Worm (Caenorhabditis elegans) whole organism, L1 larva: ENCODE results near the gene pro-1.

Experiments used
- C04F5.9 ChIP-seq: sonication (generic microtip); optimal IDR thresholded peaks from 2 replicates; lab custom pipeline; 2016; ENCODE audit warnings: missing genetic modification characterization, missing compliant biosample characterization
- C16A3.4 ChIP-seq: fragments of 150-350 bp; optimal IDR thresholded peaks from 2 replicates; lab custom pipeline; 2014; ENCODE audit warnings: missing biosample characterization, missing genetic modification characterization
- C34B4.2 ChIP-seq: sonication (generic microtip); optimal IDR thresholded peaks from 2 replicates; lab custom pipeline; 2017; ENCODE audit warnings: mild to moderate bottlenecking, missing genetic modification characterization, missing compliant biosample characterization
- F16B12.6 ChIP-seq: fragments of 150-350 bp; optimal IDR thresholded peaks from 2 replicates; lab custom pipeline; 2014; ENCODE audit warnings: missing biosample characterization, missing genetic modification characterization
- Y116A8C.19 ChIP-seq: sonication (generic microtip); optimal IDR thresholded peaks from 2 replicates; lab custom pipeline; 2016; ENCODE audit warnings: missing compliant biosample characterization, missing genetic modification characterization, borderline replicate concordance
- aly-2 ChIP-seq: fragments of 150-350 bp; optimal IDR thresholded peaks from 2 replicates; lab custom pipeline; 2014; ENCODE audit warnings: missing biosample characterization, missing genetic modification characterization
- blmp-1 ChIP-seq: fragments of 150-350 bp; optimal IDR thresholded peaks from 2 replicates; lab custom pipeline; 2014; ENCODE audit warnings: missing biosample characterization, missing genetic modification characterization
- ceh-82 ChIP-seq, 3 experiments: fragments of 150-350 bp in 1 of 3; sonication (generic microtip) in 2 of 3; optimal IDR thresholded peaks; 2 replicates each; lab custom pipeline; 2014 to 2017; ENCODE audit warnings: missing biosample characterization in 3 of 3, missing genetic modification characterization in 3 of 3
- ceh-90 ChIP-seq: sonication (generic microtip); optimal IDR thresholded peaks from 2 replicates; lab custom pipeline; 2016; ENCODE audit warnings: missing genetic modification characterization, missing compliant biosample characterization
- dpl-1 ChIP-seq, 3 experiments: fragments of 150-350 bp in 2 of 3; sonication (generic microtip) in 1 of 3; optimal IDR thresholded peaks; 2 replicates each; lab custom pipeline; 2014 to 2017; ENCODE audit warnings: missing biosample characterization in 3 of 3, missing genetic modification characterization in 3 of 3, missing genetic modification reagents in 3 of 3
- efl-1 ChIP-seq, 4 experiments: fragments of 150-350 bp; optimal IDR thresholded peaks in 3 of 4; peaks in 1 of 4; 1 replicate in 1 of 4; 2 replicates in 3 of 4; lab custom pipeline; 2014; ENCODE audit warnings: missing biosample characterization in 2 of 4, missing genetic modification characterization in 2 of 4, missing genetic modification reagents in 2 of 4
- efl-3 ChIP-seq: fragments of 200-800 bp; sonication (Bioruptor generic); optimal IDR thresholded peaks from 2 replicates; lab custom pipeline; 2018; ENCODE audit warnings: mild to moderate bottlenecking, missing genetic modification characterization, missing compliant biosample characterization
- egl-13 ChIP-seq: sonication (generic microtip); optimal IDR thresholded peaks from 2 replicates; lab custom pipeline; 2016; ENCODE audit warnings: missing genotype, missing genetic modification reagents, missing genetic modification characterization, missing compliant biosample characterization
- elt-3 ChIP-seq, 6 experiments: fragments of 150-350 bp in 1 of 6; sonication (generic microtip); optimal IDR thresholded peaks; 2 replicates each; lab custom pipeline; 2017 to 2018; ENCODE audit warnings: missing biosample characterization in 6 of 6, missing genetic modification characterization in 6 of 6, inconsistent platforms in 1 of 6
- fkh-4 ChIP-seq: sonication (generic microtip); optimal IDR thresholded peaks from 2 replicates; lab custom pipeline; 2016; ENCODE audit warnings: missing compliant biosample characterization, missing genetic modification characterization, borderline replicate concordance
- fkh-8 ChIP-seq: sonication (generic microtip); optimal IDR thresholded peaks from 2 replicates; lab custom pipeline; 2016; ENCODE audit warnings: mild to moderate bottlenecking, missing genetic modification characterization, missing compliant biosample characterization
- fos-1 ChIP-seq: fragments of 150-350 bp; optimal IDR thresholded peaks from 2 replicates; lab custom pipeline; 2014; ENCODE audit warnings: missing biosample characterization, missing genetic modification characterization
- hlh-17 ChIP-seq: fragments of 200-800 bp; sonication (Bioruptor generic); optimal IDR thresholded peaks from 2 replicates; lab custom pipeline; 2018; ENCODE audit warnings: missing genetic modification characterization, mild to moderate bottlenecking, missing compliant biosample characterization, moderate library complexity, borderline replicate concordance
- hpl-2 ChIP-seq: fragments of 150-350 bp; optimal IDR thresholded peaks from 2 replicates; lab custom pipeline; 2014; ENCODE audit warnings: missing biosample characterization, missing genetic modification reagents, missing genetic modification characterization
- irx-1 ChIP-seq: sonication (generic microtip); optimal IDR thresholded peaks from 2 replicates; lab custom pipeline; 2016; ENCODE audit warnings: missing genetic modification characterization, missing compliant biosample characterization
- isw-1 ChIP-seq: fragments of 200-800 bp; sonication (Bioruptor generic); IDR thresholded peaks from 2 replicates; pipeline ENCODE4 v1.3.6; 2022; ENCODE audit warnings: missing genetic modification characterization, missing compliant biosample characterization
- lin-15B ChIP-seq: fragments of 150-350 bp; sonication (generic microtip); optimal IDR thresholded peaks from 3 replicates; lab custom pipeline; 2014; ENCODE audit warnings: missing biosample characterization, missing genetic modification characterization
- lin-35 ChIP-seq, 2 experiments: fragments of 150-350 bp; optimal IDR thresholded peaks; 2 replicates each; lab custom pipeline; 2014; ENCODE audit warnings: missing biosample characterization in 2 of 2, missing genetic modification characterization in 2 of 2, missing genetic modification reagents in 2 of 2
- lir-3 ChIP-seq: sonication (generic microtip); optimal IDR thresholded peaks from 2 replicates; lab custom pipeline; 2016; ENCODE audit warnings: mild to moderate bottlenecking, missing genetic modification characterization, moderate library complexity, missing compliant biosample characterization; ENCODE audit not compliant: poor library complexity
- lsy-2 ChIP-seq, 2 experiments: fragments of 150-350 bp; optimal IDR thresholded peaks; 2 replicates each; lab custom pipeline; 2014; ENCODE audit warnings: missing biosample characterization in 2 of 2, missing genetic modification characterization in 2 of 2
- mab-9 ChIP-seq: fragments of 200-800 bp; sonication (Bioruptor generic); IDR thresholded peaks from 2 replicates; pipeline ENCODE4 v1.3.6; 2022; ENCODE audit warnings: missing genetic modification reagents, missing genetic modification characterization, missing compliant biosample characterization
- mdl-1 ChIP-seq, 2 experiments: fragments of 150-350 bp; optimal IDR thresholded peaks; 2 replicates each; lab custom pipeline; 2014 to 2017; ENCODE audit warnings: missing biosample characterization in 2 of 2, missing genetic modification characterization in 2 of 2, inconsistent platforms in 1 of 2
- mef-2 ChIP-seq: fragments of 150-350 bp; optimal IDR thresholded peaks from 2 replicates; lab custom pipeline; 2014; ENCODE audit warnings: missing biosample characterization, missing genetic modification characterization
- mep-1 ChIP-seq: fragments of 150-350 bp; optimal IDR thresholded peaks from 2 replicates; lab custom pipeline; 2014; ENCODE audit warnings: missing biosample characterization, missing genetic modification characterization
- nhr-11 ChIP-seq: fragments of 150-350 bp; optimal IDR thresholded peaks from 2 replicates; lab custom pipeline; 2014; ENCODE audit warnings: missing biosample characterization, missing genetic modification characterization
- nhr-19 ChIP-seq: fragments of 200-800 bp; sonication (Bioruptor generic); conservative IDR thresholded peaks from 2 replicates; pipeline ENCODE4 v1.3.6; 2022; ENCODE audit warnings: missing genetic modification characterization, missing compliant biosample characterization
- nhr-20 ChIP-seq: sonication (generic microtip); optimal IDR thresholded peaks from 2 replicates; lab custom pipeline; 2016; ENCODE audit warnings: mild to moderate bottlenecking, missing genetic modification characterization, missing compliant biosample characterization
- nhr-77 ChIP-seq: fragments of 150-350 bp; optimal IDR thresholded peaks from 2 replicates; lab custom pipeline; 2014; ENCODE audit warnings: missing biosample characterization, missing genetic modification characterization
- nhr-84 ChIP-seq: sonication (generic microtip); optimal IDR thresholded peaks from 2 replicates; lab custom pipeline; 2017; ENCODE audit warnings: missing biosample characterization, missing genetic modification characterization
- pag-3 ChIP-seq: sonication (generic microtip); optimal IDR thresholded peaks from 2 replicates; lab custom pipeline; 2017; ENCODE audit warnings: missing genetic modification characterization, mild to moderate bottlenecking, missing compliant biosample characterization, antibody characterized with exemption, borderline replicate concordance; ENCODE audit not compliant: insufficient read depth
- pax-3 ChIP-seq: fragments of 200-800 bp; sonication (Bioruptor generic); optimal IDR thresholded peaks from 2 replicates; lab custom pipeline; 2018; ENCODE audit warnings: mild to moderate bottlenecking, missing genetic modification characterization, moderate library complexity, missing compliant biosample characterization
- pqm-1 ChIP-seq: sonication (generic microtip); optimal IDR thresholded peaks from 3 replicates; lab custom pipeline; 2017; ENCODE audit warnings: missing biosample characterization, missing genetic modification characterization
- rnt-1 ChIP-seq: sonication (generic microtip); optimal IDR thresholded peaks from 2 replicates; lab custom pipeline; 2016; ENCODE audit warnings: mild to moderate bottlenecking, missing genetic modification characterization, moderate library complexity, missing compliant biosample characterization
- skn-1 ChIP-seq: fragments of 150-350 bp; optimal IDR thresholded peaks from 2 replicates; lab custom pipeline; 2014; ENCODE audit warnings: missing biosample characterization, missing genetic modification characterization
- snu-23 ChIP-seq: sonication (generic microtip); optimal IDR thresholded peaks from 2 replicates; lab custom pipeline; 2016; ENCODE audit warnings: missing genetic modification characterization, missing compliant biosample characterization
- sox-4 ChIP-seq: sonication (generic microtip); optimal IDR thresholded peaks from 2 replicates; lab custom pipeline; 2016; ENCODE audit warnings: missing genetic modification characterization, missing compliant biosample characterization
- sup-37 ChIP-seq: fragments of 200-800 bp; sonication (Bioruptor generic); optimal IDR thresholded peaks from 2 replicates; lab custom pipeline; 2018; ENCODE audit warnings: mild to moderate bottlenecking, missing genetic modification characterization, missing compliant biosample characterization
- swsn-7 ChIP-seq: sonication (generic microtip); optimal IDR thresholded peaks from 2 replicates; lab custom pipeline; 2016; ENCODE audit warnings: missing genetic modification characterization, missing compliant biosample characterization
- tlp-1 ChIP-seq: fragments of 150-350 bp; optimal IDR thresholded peaks from 2 replicates; lab custom pipeline; 2014; ENCODE audit warnings: missing biosample characterization, missing genetic modification characterization
- unc-30 ChIP-seq: sonication (generic microtip); optimal IDR thresholded peaks from 2 replicates; lab custom pipeline; 2017; ENCODE audit warnings: missing biosample characterization, missing genetic modification characterization
- unc-98 ChIP-seq: fragments of 200-800 bp; sonication (Bioruptor generic); IDR thresholded peaks from 2 replicates; pipeline ENCODE4 v1.3.6; 2022; ENCODE audit warnings: missing genetic modification characterization, missing compliant biosample characterization
- vab-15 ChIP-seq: sonication (generic microtip); optimal IDR thresholded peaks from 2 replicates; lab custom pipeline; 2017; ENCODE audit warnings: missing genotype, mild to moderate bottlenecking, missing genetic modification characterization, missing compliant biosample characterization
- xbp-1 ChIP-seq: sonication (generic microtip); optimal IDR thresholded peaks from 2 replicates; lab custom pipeline; 2016; ENCODE audit warnings: missing genetic modification characterization, missing compliant biosample characterization
- ztf-11 ChIP-seq, 2 experiments: sonication (generic microtip); optimal IDR thresholded peaks; 2 replicates each; lab custom pipeline; 2016 to 2017; ENCODE audit warnings: missing genetic modification characterization in 2 of 2, missing biosample characterization in 1 of 2, missing compliant biosample characterization in 1 of 2
- ztf-4 ChIP-seq: fragments of 150-350 bp; optimal IDR thresholded peaks from 2 replicates; lab custom pipeline; 2014; ENCODE audit warnings: missing biosample characterization, missing genetic modification characterization

The pro-1 gene

ce11 chrII:10516375-10516774 lies 25.4 kb downstream of the pro-1 start (continued):
- no peak for TF ChIP-seq F16B12.6 (tag; lab: Kevin White, UChicago)
- TF ChIP-seq snu-23 (GFP tag; lab: Kevin White, UChicago), result peak; percentile 49
- TF ChIP-seq mab-9 (GFP tag; lab: Robert Waterston, UW), result no peak
- no peak for TF ChIP-seq skn-1 (tag; lab: Kevin White, UChicago)
- peak in 1 of 2 experiments; percentile 24 for TF ChIP-seq lin-35 (GFP tag; optimal IDR thresholded peaks at IDR 0.05; lab: Kevin White, UChicago)
- TF ChIP-seq Y116A8C.19, result no peak
- TF ChIP-seq mdl-1 (tag; optimal IDR thresholded peaks at IDR 0.05; lab: Kevin White, UChicago), result no peak
- TF ChIP-seq elt-3 (tag; optimal IDR thresholded peaks at IDR 0.05; lab: Kevin White, UChicago), result peak in 2 of 6 experiments; percentile 4 to 8
- no peak for TF ChIP-seq irx-1 (tag; lab: Kevin White, UChicago)
- TF ChIP-seq nhr-84 (tag; lab: Kevin White, UChicago), result no peak

DNA sequence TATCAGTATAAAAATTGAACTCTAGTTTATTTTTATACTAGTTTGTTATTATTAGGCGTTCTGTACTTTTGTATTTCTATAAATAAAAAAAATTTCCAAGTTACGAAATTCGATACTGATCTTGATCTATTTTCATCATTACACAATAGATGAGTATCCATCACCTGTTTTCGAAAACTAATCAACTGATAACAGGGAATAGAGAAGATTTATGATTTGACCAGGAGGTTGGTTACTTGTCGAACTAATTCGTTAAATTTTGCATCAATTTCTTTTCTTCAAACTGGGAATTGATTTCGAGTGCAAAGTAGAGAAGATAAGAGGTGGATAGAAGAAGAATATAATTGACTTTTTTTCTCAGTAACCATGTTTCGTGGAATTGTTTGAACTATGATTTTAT lies 26.4 kb downstream of the pro-1 start:
- TF ChIP-seq egl-13 (tag; lab: Kevin White, UChicago), result no peak
- TF ChIP-seq irx-1 (tag; lab: Kevin White, UChicago), result no peak
- peak; percentile 54 for TF ChIP-seq blmp-1
- TF ChIP-seq mab-9 (GFP tag; lab: Robert Waterston, UW), result no peak
- peak; percentile 41 for TF ChIP-seq nhr-20 (tag; lab: Kevin White, UChicago)
- TF ChIP-seq pqm-1 (tag; lab: Kevin White, UChicago), result no peak
- no peak for TF ChIP-seq rnt-1
- no peak for TF ChIP-seq ceh-82 (tag; optimal IDR thresholded peaks at IDR 0.05; lab: Kevin White, UChicago)
- TF ChIP-seq efl-3 (GFP tag; lab: Kevin White, UChicago), result no peak
- TF ChIP-seq unc-30 (tag; lab: Kevin White, UChicago), result no peak
- TF ChIP-seq hpl-2 (GFP tag; lab: Kevin White, UChicago), result no peak
- TF ChIP-seq lin-35 (GFP tag; optimal IDR thresholded peaks at IDR 0.05; lab: Kevin White, UChicago), result peak in 1 of 2 experiments; percentile 37
- no peak for TF ChIP-seq mep-1
- TF ChIP-seq aly-2 (tag; lab: Kevin White, UChicago), result no peak
- no peak for TF ChIP-seq isw-1 (GFP tag; lab: Robert Waterston, UW)
- no peak for TF ChIP-seq nhr-77 (tag; lab: Kevin White, UChicago)
- TF ChIP-seq tlp-1 (tag; lab: Kevin White, UChicago), result no peak
- TF ChIP-seq ztf-11 (tag; optimal IDR thresholded peaks at IDR 0.05; lab: Kevin White, UChicago), result no peak
- no peak for TF ChIP-seq vab-15
- TF ChIP-seq lir-3 (tag; lab: Kevin White, UChicago), result no peak
- TF ChIP-seq pag-3 (tag; lab: Kevin White, UChicago), result no peak
- TF ChIP-seq nhr-11 (tag; lab: Kevin White, UChicago), result no peak
- TF ChIP-seq sox-4 (tag; lab: Kevin White, UChicago), result no peak
- TF ChIP-seq unc-98 (GFP tag; lab: Robert Waterston, UW), result no peak
- no peak for TF ChIP-seq C04F5.9
- TF ChIP-seq skn-1 (tag; lab: Kevin White, UChicago), result no peak
- no peak for TF ChIP-seq Y116A8C.19
- TF ChIP-seq xbp-1, result no peak
- no peak for TF ChIP-seq swsn-7 (tag; lab: Kevin White, UChicago)
- TF ChIP-seq efl-1 (optimal IDR thresholded peaks at IDR 0.05; lab: Kevin White, UChicago), result no peak
- TF ChIP-seq efl-1 (GFP tag; optimal IDR thresholded peaks at IDR 0.05 in 1 of 2; lab: Kevin White, UChicago), result no peak
- TF ChIP-seq sup-37 (GFP tag; lab: Kevin White, UChicago), result no peak
- no peak for TF ChIP-seq dpl-1 (GFP tag; optimal IDR thresholded peaks at IDR 0.05; lab: Kevin White, UChicago)
- TF ChIP-seq C16A3.4, result no peak
- TF ChIP-seq ztf-4 (tag; lab: Kevin White, UChicago), result no peak
- no peak for TF ChIP-seq fos-1 (tag; lab: Kevin White, UChicago)
- no peak for TF ChIP-seq fkh-4 (tag; lab: Kevin White, UChicago)
- no peak for TF ChIP-seq ceh-90 (tag; lab: Kevin White, UChicago)
- TF ChIP-seq fkh-8, result no peak
- no peak for TF ChIP-seq hlh-17
- TF ChIP-seq nhr-19 (GFP tag; lab: Robert Waterston, UW), result no peak
- TF ChIP-seq pax-3 (tag; lab: Kevin White, UChicago), result no peak
- TF ChIP-seq lsy-2 (tag; optimal IDR thresholded peaks at IDR 0.05; lab: Kevin White, UChicago), result peak in 1 of 2 experiments; percentile 22
- TF ChIP-seq F16B12.6 (tag; lab: Kevin White, UChicago), result no peak
- TF ChIP-seq lin-15B (tag; lab: Kevin White, UChicago), result no peak
- TF ChIP-seq mef-2 (tag; lab: Kevin White, UChicago), result no peak
- TF ChIP-seq C34B4.2, result no peak
